Worm (Caenorhabditis elegans): ENCODE measurements around the gene myrf-1.

DNA sequence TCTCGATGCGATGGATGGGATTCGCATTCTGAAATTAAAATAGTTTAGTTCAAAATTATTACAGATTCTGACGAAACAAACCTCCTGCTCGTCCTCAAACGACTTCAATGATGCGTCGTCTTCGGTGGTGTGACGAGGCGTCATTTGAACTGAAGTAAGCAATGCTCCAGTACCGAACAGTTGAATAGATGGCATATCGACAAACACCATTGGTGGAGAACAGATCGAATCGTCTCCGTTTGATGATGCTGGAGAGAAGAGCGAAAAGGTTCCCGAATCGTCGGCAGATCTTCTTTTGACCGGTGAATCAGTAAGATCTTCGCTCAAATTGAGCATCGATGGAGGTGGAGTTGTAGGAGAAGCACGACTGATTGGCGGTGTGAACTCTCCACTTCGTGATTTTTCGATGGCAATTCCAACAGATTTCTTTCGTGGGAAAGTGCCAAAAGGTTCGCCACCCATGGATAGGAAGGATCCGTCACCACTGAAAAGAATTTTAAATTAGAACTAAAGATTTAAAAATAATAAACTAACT is 42.1 kb upstream of the myrf-1 start:
- TF ChIP-seq lin-13 (tag; optimal IDR thresholded peaks at IDR 0.05) (no peak), ztf-11 (tag; optimal IDR thresholded peaks at IDR 0.05) (no peak), nhr-237 (tag; optimal IDR thresholded peaks at IDR 0.05) (no peak), unc-62 (GFP tag; optimal IDR thresholded peaks at IDR 0.05) (no peak), blmp-1 (tag; optimal IDR thresholded peaks at IDR 0.05) (no peak), pha-4 (tag; optimal IDR thresholded peaks at IDR 0.05) (no peak), mep-1 (tag; optimal IDR thresholded peaks at IDR 0.05) (no peak), snpc-4 (tag; optimal IDR thresholded peaks at IDR 0.05) (no peak), lsy-2 (tag; optimal IDR thresholded peaks at IDR 0.05) (no peak), unc-39 (tag; optimal IDR thresholded peaks at IDR 0.05) (no peak)
